Worm (Caenorhabditis elegans) whole organism, L4 larva: ENCODE data around the gene ZK742.7.

Experiments
- lin-15B ChIP-seq: fragments of 150-350 bp; sonication (generic microtip); optimal IDR thresholded peaks from 3 replicates; lab custom pipeline; 2014; ENCODE audit warnings: missing biosample characterization, missing genetic modification characterization
- nhr-77 ChIP-seq: fragments of 150-350 bp; optimal IDR thresholded peaks from 2 replicates; lab custom pipeline; 2014; ENCODE audit warnings: missing biosample characterization, missing genetic modification characterization
- snpc-4 ChIP-seq: fragments of 150-350 bp; optimal IDR thresholded peaks from 2 replicates; lab custom pipeline; 2014; ENCODE audit warnings: missing biosample characterization, missing genetic modification characterization

DNA sequence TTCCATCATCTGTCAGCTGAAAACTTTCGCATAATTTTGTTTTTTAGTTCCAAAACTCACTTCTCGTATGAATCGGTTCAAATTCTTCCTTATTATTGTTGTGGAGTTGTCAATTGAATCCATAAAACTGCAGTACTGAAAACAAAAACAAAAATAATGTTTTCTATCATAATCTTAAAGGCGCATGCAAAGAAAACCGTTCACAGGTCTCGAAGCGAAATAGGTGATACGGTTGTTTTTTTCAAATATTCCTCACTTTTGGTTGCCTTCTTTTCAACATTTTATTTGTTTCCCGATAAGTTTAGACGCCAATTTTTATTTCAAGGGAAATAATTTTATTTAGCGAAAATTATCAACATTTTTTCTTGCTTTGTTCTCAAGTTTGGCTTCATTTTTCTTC, 5.4 kb downstream of the ZK742.7 start:
- no peak for TF ChIP-seq snpc-4 (tag; lab: Kevin White, UChicago)
- TF ChIP-seq lin-15B, result no peak
- TF ChIP-seq nhr-77 (tag; lab: Kevin White, UChicago), result no peak
